Worm (Caenorhabditis elegans) whole organism, early embryonic: ENCODE measurements around the gene perm-1.

ENCODE experiments used
- B0310.2 ChIP-seq: sonication (generic microtip); optimal IDR thresholded peaks from 2 replicates; lab custom pipeline; 2016; ENCODE audit warnings: mild to moderate bottlenecking, missing genetic modification characterization, missing compliant biosample characterization
- aly-1 ChIP-seq: sonication (generic microtip); optimal IDR thresholded peaks from 2 replicates; lab custom pipeline; 2016; ENCODE audit warnings: missing genetic modification characterization, missing compliant biosample characterization
- ama-1 ChIP-seq: fragments of 150-350 bp; optimal IDR thresholded peaks from 2 replicates; lab custom pipeline; 2014
- pes-1 ChIP-seq: fragments of 200-800 bp; sonication (Bioruptor generic); IDR thresholded peaks from 2 replicates; pipeline ENCODE4 v1.3.6; 2022; ENCODE audit warnings: missing genetic modification reagents, missing genetic modification characterization, missing compliant biosample characterization
- sea-1 ChIP-seq: fragments of 200-800 bp; sonication (Bioruptor generic); conservative IDR thresholded peaks from 2 replicates; pipeline ENCODE4 v1.3.6; 2022; ENCODE audit warnings: missing genetic modification characterization, missing compliant biosample characterization
- tbx-37 ChIP-seq: fragments of 200-800 bp; sonication (Bioruptor generic); conservative IDR thresholded peaks from 2 replicates; pipeline ENCODE4 v1.3.6; 2022; ENCODE audit warnings: missing genetic modification reagents, missing genetic modification characterization, missing compliant biosample characterization

DNA sequence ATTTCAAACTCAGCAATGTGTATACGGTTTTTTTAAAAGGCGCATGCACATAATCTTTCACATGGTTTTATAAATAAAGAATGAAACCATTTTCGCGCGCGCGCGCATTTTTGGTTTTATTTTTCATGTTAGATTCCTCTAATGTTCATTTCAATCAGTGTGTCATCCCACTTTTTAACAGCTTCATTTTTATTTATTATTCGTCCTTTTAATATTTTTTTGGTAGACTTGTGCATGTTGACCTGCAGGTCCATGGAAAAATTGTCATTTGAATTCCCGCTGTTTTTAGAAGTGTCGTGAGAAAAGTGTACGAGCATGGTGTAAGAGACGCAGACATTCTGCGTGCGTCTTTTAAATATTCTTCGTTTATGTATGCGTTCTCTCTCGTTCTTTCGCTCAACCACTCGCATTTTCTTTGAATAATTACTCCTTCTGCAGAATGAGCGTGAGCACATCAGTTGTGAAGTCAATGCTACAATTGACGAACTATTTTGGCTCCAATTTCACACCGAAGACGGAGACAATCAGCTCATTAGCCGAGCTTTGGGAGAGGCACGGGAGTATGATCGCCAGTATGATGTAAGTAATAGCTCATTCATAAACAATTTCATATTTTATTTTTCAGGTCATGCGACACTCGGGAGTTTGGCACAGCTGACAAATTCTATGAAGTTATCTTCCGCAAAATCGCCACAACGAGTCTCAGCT, 20.2 kb upstream of the perm-1 start, which contains the start of gene lin-5:
- TF ChIP-seq tbx-37 (no peak), sea-1 (GFP tag; lab: Robert Waterston, UW) (no peak), B0310.2 (no peak), pes-1 (GFP tag; lab: Robert Waterston, UW) (no peak), ama-1 (lab: Kevin White, UChicago) (no peak), aly-1 (tag; lab: Kevin White, UChicago) (no peak)
